Worm (Caenorhabditis elegans): ENCODE data around the gene pac-1.

- TF ChIP-seq nhr-11 (tag; optimal IDR thresholded peaks at IDR 0.05) (no peak), ama-1 (optimal IDR thresholded peaks at IDR 0.05) (no peak), ceh-82 (tag; optimal IDR thresholded peaks at IDR 0.05) (no peak), pqm-1 (tag; optimal IDR thresholded peaks at IDR 0.05) (no peak), ZK546.5 (tag; optimal IDR thresholded peaks at IDR 0.05) (no peak), nhr-25 (tag; optimal IDR thresholded peaks at IDR 0.05) (peak; percentile 15), R02D3.7 (tag; optimal IDR thresholded peaks at IDR 0.05) (no peak), zag-1 (tag; optimal IDR thresholded peaks at IDR 0.05) (no peak), nhr-23 (tag; optimal IDR thresholded peaks at IDR 0.05) (peak; percentile 50), aly-2 (tag; optimal IDR thresholded peaks at IDR 0.05) (no peak), ceh-16 (tag; optimal IDR thresholded peaks at IDR 0.05) (no peak), elt-3 (tag; optimal IDR thresholded peaks at IDR 0.05) (no peak), nhr-12 (tag; optimal IDR thresholded peaks at IDR 0.05) (no peak)
These were observed 4.6 kb upstream of the pac-1 start, which contains the start of the genes ess-2 and F42H10.2 for ce11 chrIII:8490254-8490653.

Measured in whole organism, L3 larva.